Fruit fly (Drosophila melanogaster) whole organism, embryonic: Measurements from ENCODE around the gene Rab8.

Experiments
- CG12155 ChIP-seq: fragments of 200-800 bp; sonication (Bioruptor generic); optimal IDR thresholded peaks from 3 replicates; lab custom pipeline; 2016; ENCODE audit warnings: missing biosample characterization, missing genetic modification characterization
- CG12659 ChIP-seq: fragments of 200-800 bp; sonication (Bioruptor generic); optimal IDR thresholded peaks from 3 replicates; lab custom pipeline; 2017; ENCODE audit warnings: mild to moderate bottlenecking, missing biosample characterization, missing genetic modification reagents, missing genetic modification characterization
- CG14965 ChIP-seq: fragments of 200-800 bp; sonication (Bioruptor generic); optimal IDR thresholded peaks from 2 replicates; lab custom pipeline; 2016; ENCODE audit warnings: missing biosample characterization, missing genetic modification characterization, borderline replicate concordance
- CG15696 ChIP-seq: fragments of 200-800 bp; sonication (Bioruptor generic); optimal IDR thresholded peaks from 2 replicates; lab custom pipeline; 2019; ENCODE audit warnings: missing biosample characterization, mild to moderate bottlenecking, missing genetic modification characterization, moderate library complexity
- CG16813 ChIP-seq: fragments of 200-800 bp; sonication (Bioruptor generic); IDR thresholded peaks from 3 replicates; pipeline ENCODE4 v1.3.6; 2022; ENCODE audit warnings: missing biosample characterization, missing genetic modification characterization; ENCODE audit not compliant: partially characterized antibody
- CG16863 ChIP-seq: fragments of 200-800 bp; sonication (Bioruptor generic); optimal IDR thresholded peaks from 3 replicates; lab custom pipeline; 2016; ENCODE audit warnings: missing biosample characterization, missing genetic modification characterization
- CG17328 ChIP-seq: fragments of 200-800 bp; sonication (Bioruptor generic); IDR thresholded peaks from 2 replicates; pipeline ENCODE4 v1.3.6; 2022; ENCODE audit warnings: missing biosample characterization, missing genetic modification characterization
- CG2129 ChIP-seq: fragments of 200-800 bp; sonication (Bioruptor generic); IDR thresholded peaks from 2 replicates; pipeline ENCODE4 v1.3.6; 2022; ENCODE audit warnings: missing biosample characterization, missing genetic modification characterization; ENCODE audit not compliant: partially characterized antibody
- CG31365 ChIP-seq: fragments of 200-800 bp; sonication (Bioruptor generic); optimal IDR thresholded peaks from 2 replicates; lab custom pipeline; 2018; ENCODE audit warnings: missing biosample characterization, mild to moderate bottlenecking, missing genetic modification characterization
- CG31441 ChIP-seq: fragments of 200-800 bp; sonication (Bioruptor generic); IDR thresholded peaks from 2 replicates; pipeline ENCODE4 v1.3.6; 2022; ENCODE audit warnings: missing biosample characterization, missing genetic modification characterization
- CG32772 ChIP-seq: fragments of 200-800 bp; sonication (Bioruptor generic); IDR thresholded peaks from 2 replicates; pipeline ENCODE4 v1.3.6; 2022; ENCODE audit warnings: missing biosample characterization, missing genetic modification characterization
- CG4424 ChIP-seq: fragments of 200-800 bp; sonication (Bioruptor generic); optimal IDR thresholded peaks from 3 replicates; lab custom pipeline; 2016; ENCODE audit warnings: missing biosample characterization, missing genetic modification characterization
- CG6175 ChIP-seq: fragments of 200-800 bp; sonication (Bioruptor generic); IDR thresholded peaks from 3 replicates; pipeline ENCODE4 v1.3.6; 2022; ENCODE audit warnings: missing biosample characterization, missing genetic modification characterization
- CG6813 ChIP-seq: fragments of 200-800 bp; sonication (Bioruptor generic); optimal IDR thresholded peaks from 2 replicates; lab custom pipeline; 2017; ENCODE audit warnings: missing biosample characterization, missing genetic modification characterization, mild to moderate bottlenecking, moderate library complexity, missing genetic modification reagents
- CG7786 ChIP-seq: fragments of 200-800 bp; sonication (Bioruptor generic); optimal IDR thresholded peaks from 2 replicates; lab custom pipeline; 2016; ENCODE audit warnings: missing biosample characterization, missing genetic modification characterization
- CG7928 ChIP-seq: fragments of 200-800 bp; sonication (Bioruptor generic); optimal IDR thresholded peaks from 2 replicates; lab custom pipeline; 2017; ENCODE audit warnings: missing biosample characterization, mild to moderate bottlenecking, missing genetic modification characterization
- CG8478 ChIP-seq: fragments of >200 bp; optimal IDR thresholded peaks from 2 replicates; lab custom pipeline; 2018
- Doc2 ChIP-seq: fragments of 200-800 bp; sonication (Bioruptor generic); IDR thresholded peaks from 2 replicates; pipeline ENCODE4 v1.3.6; 2022; ENCODE audit warnings: missing biosample characterization, missing genetic modification characterization
- Dp ChIP-seq: fragments of 200-800 bp; sonication (Bioruptor generic); optimal IDR thresholded peaks from 2 replicates; lab custom pipeline; 2018; ENCODE audit warnings: missing biosample characterization, mild to moderate bottlenecking, missing genetic modification characterization, moderate library complexity
- ERR ChIP-seq: fragments of 200-800 bp; sonication (Bioruptor generic); optimal IDR thresholded peaks from 2 replicates; lab custom pipeline; 2016; ENCODE audit warnings: missing biosample characterization, missing genetic modification characterization
- Hey ChIP-seq: fragments of 200-800 bp; sonication (Bioruptor generic); optimal IDR thresholded peaks from 3 replicates; lab custom pipeline; 2018; ENCODE audit warnings: missing biosample characterization, mild to moderate bottlenecking, missing genetic modification characterization
- Hr3 ChIP-seq: fragments of 200-800 bp; sonication (Bioruptor generic); optimal IDR thresholded peaks from 3 replicates; lab custom pipeline; 2016; ENCODE audit warnings: missing biosample characterization, missing genetic modification characterization
- MESR4 ChIP-seq: fragments of 200-800 bp; sonication (Bioruptor generic); optimal IDR thresholded peaks from 2 replicates; lab custom pipeline; 2018; ENCODE audit warnings: missing biosample characterization, mild to moderate bottlenecking, missing genetic modification characterization, moderate library complexity
- Myb ChIP-seq: fragments of 200-800 bp; sonication (Bioruptor generic); optimal IDR thresholded peaks from 2 replicates; lab custom pipeline; 2016; ENCODE audit warnings: missing biosample characterization, missing genetic modification characterization
- Neu2 ChIP-seq: fragments of 200-800 bp; sonication (Bioruptor generic); optimal IDR thresholded peaks from 3 replicates; lab custom pipeline; 2016; ENCODE audit warnings: missing biosample characterization, missing genetic modification characterization, borderline replicate concordance
- NfI ChIP-seq: fragments of 200-800 bp; sonication (Bioruptor generic); optimal IDR thresholded peaks from 3 replicates; lab custom pipeline; 2018; ENCODE audit warnings: missing biosample characterization, mild to moderate bottlenecking, missing genetic modification characterization, moderate library complexity
- Taf1 ChIP-seq: fragments of 200-800 bp; sonication (Bioruptor generic); IDR thresholded peaks from 2 replicates; pipeline ENCODE4 v1.3.6; 2022; ENCODE audit warnings: missing biosample characterization, missing genetic modification characterization
- aop ChIP-seq: fragments of 200-800 bp; sonication (Bioruptor generic); IDR thresholded peaks from 2 replicates; pipeline ENCODE4 v1.3.6; 2022; ENCODE audit warnings: missing biosample characterization, missing genetic modification characterization
- az2 ChIP-seq: fragments of 200-800 bp; sonication (Bioruptor generic); optimal IDR thresholded peaks from 3 replicates; lab custom pipeline; 2016; ENCODE audit warnings: missing biosample characterization, missing genetic modification characterization
- bcd ChIP-seq: fragments of 200-800 bp; sonication (Bioruptor generic); optimal IDR thresholded peaks from 2 replicates; lab custom pipeline; 2017; ENCODE audit warnings: missing biosample characterization, mild to moderate bottlenecking, missing genetic modification characterization
- bowl ChIP-seq: fragments of 200-800 bp; sonication (Bioruptor generic); IDR thresholded peaks from 2 replicates; pipeline ENCODE4 v1.3.6; 2022; ENCODE audit warnings: missing biosample characterization, missing genetic modification characterization
- crp ChIP-seq, 2 experiments: fragments of 200-800 bp; sonication (Bioruptor generic); optimal IDR thresholded peaks; 2 replicates in 1 of 2; 3 replicates in 1 of 2; lab custom pipeline; 2017; ENCODE audit warnings: missing biosample characterization in 2 of 2, missing genetic modification characterization in 2 of 2, mild to moderate bottlenecking in 1 of 2, moderate library complexity in 1 of 2
- ems ChIP-seq: fragments of 200-800 bp; sonication (Bioruptor generic); optimal IDR thresholded peaks from 3 replicates; lab custom pipeline; 2016; ENCODE audit warnings: missing biosample characterization, missing genetic modification characterization
- eve ChIP-seq, 2 experiments: fragments of >200 bp; optimal IDR thresholded peaks; 2 replicates each; lab custom pipeline; 2017; ENCODE audit warnings: missing biosample characterization in 2 of 2, missing genetic modification characterization in 2 of 2
- gsb ChIP-seq: fragments of 200-800 bp; sonication (Bioruptor generic); IDR thresholded peaks from 2 replicates; pipeline ENCODE4 v1.3.6; 2022; ENCODE audit warnings: missing biosample characterization, missing genetic modification characterization
- gsb-n ChIP-seq: fragments of 200-800 bp; sonication (Bioruptor generic); optimal IDR thresholded peaks from 3 replicates; lab custom pipeline; 2018; ENCODE audit warnings: missing biosample characterization, mild to moderate bottlenecking, missing genetic modification characterization
- kah ChIP-seq: fragments of 200-800 bp; sonication (Bioruptor generic); optimal IDR thresholded peaks from 2 replicates; lab custom pipeline; 2018; ENCODE audit warnings: missing biosample characterization, mild to moderate bottlenecking, missing genetic modification characterization
- klu ChIP-seq: fragments of 200-800 bp; sonication (Bioruptor generic); IDR thresholded peaks from 2 replicates; pipeline ENCODE4 v1.3.6; 2022; ENCODE audit warnings: missing biosample characterization, missing genetic modification characterization
- lola ChIP-seq, 3 experiments: fragments of >200 bp in 2 of 3; fragments of 200-800 bp in 1 of 3; sonication (Bioruptor generic) in 1 of 3; optimal IDR thresholded peaks; 2 replicates each; lab custom pipeline; 2017 to 2019; ENCODE audit warnings: missing biosample characterization in 3 of 3, missing genetic modification characterization in 3 of 3, mild to moderate bottlenecking in 1 of 3, moderate library complexity in 1 of 3
- pb ChIP-seq: fragments of 200-800 bp; sonication (Bioruptor generic); optimal IDR thresholded peaks from 3 replicates; lab custom pipeline; 2016; ENCODE audit warnings: missing biosample characterization, missing genetic modification characterization
- pho ChIP-seq: fragments of 200-800 bp; sonication (Bioruptor generic); optimal IDR thresholded peaks from 2 replicates; lab custom pipeline; 2016; ENCODE audit warnings: missing biosample characterization, missing genetic modification characterization
- pnt ChIP-seq: fragments of 200-800 bp; sonication (Bioruptor generic); optimal IDR thresholded peaks from 3 replicates; lab custom pipeline; 2016; ENCODE audit warnings: missing biosample characterization, missing genetic modification characterization
- rib ChIP-seq: fragments of 200-800 bp; sonication (Bioruptor generic); IDR thresholded peaks from 2 replicates; pipeline ENCODE4 v1.3.6; 2022; ENCODE audit warnings: missing biosample characterization, missing genetic modification characterization
- sima ChIP-seq: fragments of 200-800 bp; sonication (Bioruptor generic); optimal IDR thresholded peaks from 2 replicates; lab custom pipeline; 2016; ENCODE audit warnings: missing biosample characterization, missing genetic modification characterization
- slou ChIP-seq: fragments of 200-800 bp; sonication (Bioruptor generic); optimal IDR thresholded peaks from 3 replicates; lab custom pipeline; 2016; ENCODE audit warnings: missing biosample characterization, missing genetic modification characterization
- tin ChIP-seq: fragments of 200-800 bp; sonication (Bioruptor generic); optimal IDR thresholded peaks from 3 replicates; lab custom pipeline; 2016; ENCODE audit warnings: missing biosample characterization, missing genetic modification characterization
- unpg ChIP-seq: fragments of 200-800 bp; sonication (Bioruptor generic); optimal IDR thresholded peaks from 3 replicates; lab custom pipeline; 2018; ENCODE audit warnings: missing biosample characterization, mild to moderate bottlenecking, missing genetic modification characterization, moderate library complexity
- wor ChIP-seq: fragments of 200-800 bp; sonication (Bioruptor generic); IDR thresholded peaks from 2 replicates; pipeline ENCODE4 v1.3.6; 2022; ENCODE audit warnings: missing biosample characterization, missing genetic modification characterization
- zfh1 ChIP-seq: fragments of 200-800 bp; sonication (Bioruptor generic); IDR thresholded peaks from 3 replicates; pipeline ENCODE4 v1.3.6; 2022; ENCODE audit warnings: missing biosample characterization, missing genetic modification characterization

Gene Rab8

DNA sequence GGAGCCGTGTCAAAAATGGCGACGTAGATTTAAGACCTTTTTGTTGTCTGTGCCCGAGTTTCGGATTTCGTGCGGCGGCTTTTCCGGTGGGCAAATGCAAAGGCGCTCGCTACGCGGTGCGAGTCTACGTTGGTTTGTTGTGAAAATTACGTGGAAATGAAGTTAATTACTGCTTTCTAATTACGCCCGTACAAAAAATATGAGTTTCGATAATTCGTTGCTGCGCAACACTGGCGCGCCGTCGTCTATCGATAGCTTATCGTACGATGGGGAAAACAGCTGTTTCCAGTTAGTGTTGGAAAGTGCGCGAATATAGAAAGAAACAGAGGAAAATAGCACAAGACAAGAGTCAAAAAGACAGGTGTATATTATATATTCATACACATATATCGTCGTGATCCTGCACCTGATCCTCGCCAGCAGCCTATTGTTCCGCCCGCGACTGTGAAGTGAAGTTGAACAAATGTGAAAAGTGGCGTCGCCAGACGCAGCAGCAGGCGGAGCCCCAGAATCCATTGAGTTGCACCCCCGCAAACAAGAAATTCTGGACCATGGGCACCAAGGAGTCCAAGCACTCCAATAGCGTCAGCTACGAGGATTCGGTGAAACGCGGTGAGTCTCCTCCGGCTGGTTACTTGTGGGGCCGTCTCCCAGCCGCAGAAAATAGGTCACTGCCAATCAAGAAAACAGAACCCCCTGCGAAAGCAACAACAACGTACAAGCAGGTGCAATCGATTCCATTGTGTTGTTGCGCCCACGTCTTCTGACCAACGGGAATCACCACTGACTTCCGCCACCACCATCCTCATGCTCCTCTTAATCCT lies at the start of gene Rab8, which contains the start of gene Usp32:
Gene Rab8, minus strand, starts transcription at position 236 of the 824 bp plus-strand sequence.
Gene Usp32, plus strand, starts transcription at position 297 of the 824 bp plus-strand sequence.
- TF ChIP-seq Dp (GFP tag; lab: Kevin White, UChicago) (peak; percentile 43), bcd (GFP tag; lab: Kevin White, UChicago) (no peak), CG8478 (lab: Kevin White, UChicago) (no peak), CG16863 (peak; percentile 65), gsb (GFP tag; lab: Robert Waterston, UW) (no peak), bowl (GFP tag; lab: Robert Waterston, UW) (no peak), CG4424 (GFP tag; lab: Kevin White, UChicago) (peak; percentile 51), CG12155 (GFP tag; lab: Kevin White, UChicago) (peak; percentile 65), slou (GFP tag; lab: Kevin White, UChicago) (no peak), ems (GFP tag; lab: Kevin White, UChicago) (peak; percentile 72), Hey (tag; lab: Kevin White, UChicago) (peak; percentile 50), Doc2 (GFP tag; lab: Robert Waterston, UW) (no peak), wor (GFP tag; lab: Robert Waterston, UW) (no peak), eve (GFP tag; optimal IDR thresholded peaks at IDR 0.05; lab: Kevin White, UChicago) (no peak), CG7928 (peak; percentile 8), CG32772 (GFP tag; lab: Robert Waterston, UW) (no peak), unpg (peak; percentile 41), pb (GFP tag; lab: Kevin White, UChicago) (peak; percentile 69), NfI (peak; percentile 72), CG6813 (GFP tag; lab: Kevin White, UChicago) (no peak), CG15696 (tag; lab: Kevin White, UChicago) (peak; percentile 9), CG2129 (GFP tag; lab: Robert Waterston, UW) (peak; percentile 69), lola (GFP tag; optimal IDR thresholded peaks at IDR 0.05; lab: Kevin White, UChicago) (peak in 1 of 3 experiments; percentile 4), CG7786 (peak; percentile 76), ERR (GFP tag; lab: Kevin White, UChicago) (peak; percentile 60), az2 (GFP tag; lab: Kevin White, UChicago) (peak; percentile 34), sima (GFP tag; lab: Kevin White, UChicago) (no peak), gsb-n (tag; lab: Kevin White, UChicago) (peak; percentile 23), MESR4 (GFP tag; lab: Kevin White, UChicago) (peak; percentile 96), CG31441 (peak; percentile 54; the same call in 1 of the 2 replicates), CG12659 (GFP tag; lab: Kevin White, UChicago) (peak; percentile 92), pho (peak; percentile 75), zfh1 (GFP tag; lab: Robert Waterston, UW) (peak; percentile 42; the same call in 2 of the 3 replicates), klu (GFP tag; lab: Robert Waterston, UW) (no peak; the same call in 1 of the 2 replicates), CG17328 (peak; percentile 53), aop (GFP tag; lab: Robert Waterston, UW) (no peak), CG16813 (peak; percentile 85), Taf1 (GFP tag; lab: Robert Waterston, UW) (no peak), CG6175 (0 out of 3 replicates have a peak, but pooled peaks have one; percentile 28), kah (GFP tag; lab: Kevin White, UChicago) (peak; percentile 8), CG14965 (GFP tag; lab: Kevin White, UChicago) (no peak), Myb (GFP tag; lab: Kevin White, UChicago) (peak; percentile 58), Hr3 (GFP tag; lab: Kevin White, UChicago) (peak; percentile 68), rib (GFP tag; lab: Robert Waterston, UW) (peak; percentile 48), pnt (GFP tag; lab: Kevin White, UChicago) (no peak), Neu2 (GFP tag; lab: Kevin White, UChicago) (no peak), crp (GFP tag; optimal IDR thresholded peaks at IDR 0.05; lab: Kevin White, UChicago) (peak; percentile 94 to 99), CG31365 (peak; percentile 21), tin (GFP tag; lab: Kevin White, UChicago) (peak; percentile 67)
